Fruit fly (Drosophila melanogaster) whole organism, embryonic: ENCODE measurements around the gene CG14419.
A peak's percentile ranks its signal among the peaks of the same experiment; 100 is the strongest.

Source experiments
- CG1024 ChIP-seq: fragments of 200-800 bp; sonication (Bioruptor generic); IDR thresholded peaks from 2 replicates; pipeline ENCODE4 v1.3.6; 2022; ENCODE audit warnings: missing biosample characterization, missing genetic modification characterization
- CG10959 ChIP-seq: fragments of 200-800 bp; sonication (Bioruptor generic); IDR thresholded peaks from 2 replicates; pipeline ENCODE4 v1.3.6; 2022; ENCODE audit warnings: missing biosample characterization, missing genetic modification characterization
- CG11504 ChIP-seq: fragments of 200-800 bp; sonication (Bioruptor generic); optimal IDR thresholded peaks from 3 replicates; lab custom pipeline; 2019; ENCODE audit warnings: missing biosample characterization, mild to moderate bottlenecking, missing genetic modification characterization, moderate library complexity
- CG11560 ChIP-seq: fragments of 200-800 bp; sonication (Bioruptor generic); IDR thresholded peaks from 3 replicates; pipeline ENCODE4 v1.3.6; 2022; ENCODE audit warnings: missing biosample characterization, missing genetic modification characterization
- CG12071 ChIP-seq: fragments of 200-800 bp; sonication (Bioruptor generic); optimal IDR thresholded peaks from 3 replicates; lab custom pipeline; 2018; ENCODE audit warnings: missing biosample characterization, mild to moderate bottlenecking, missing genetic modification characterization
- CG12659 ChIP-seq: fragments of 200-800 bp; sonication (Bioruptor generic); optimal IDR thresholded peaks from 3 replicates; lab custom pipeline; 2017; ENCODE audit warnings: mild to moderate bottlenecking, missing biosample characterization, missing genetic modification reagents, missing genetic modification characterization
- CG13624 ChIP-seq: fragments of 200-800 bp; sonication (Bioruptor generic); optimal IDR thresholded peaks from 2 replicates; lab custom pipeline; 2016; ENCODE audit warnings: missing biosample characterization, missing genetic modification characterization
- CG15269 ChIP-seq: fragments of 200-800 bp; sonication (Bioruptor generic); optimal IDR thresholded peaks from 2 replicates; lab custom pipeline; 2018; ENCODE audit warnings: missing biosample characterization, mild to moderate bottlenecking, missing genetic modification characterization, moderate library complexity
- CG16779 ChIP-seq: fragments of 200-800 bp; sonication (Bioruptor generic); IDR thresholded peaks from 2 replicates; pipeline ENCODE4 v1.3.6; 2022; ENCODE audit warnings: missing biosample characterization, missing genetic modification characterization
- CG1792 ChIP-seq: fragments of 200-800 bp; sonication (Bioruptor generic); optimal IDR thresholded peaks from 2 replicates; lab custom pipeline; 2016; ENCODE audit warnings: missing biosample characterization, missing genetic modification characterization
- CG18764 ChIP-seq: fragments of 200-800 bp; sonication (Bioruptor generic); optimal IDR thresholded peaks from 3 replicates; lab custom pipeline; 2016; ENCODE audit warnings: missing biosample characterization, missing genetic modification characterization
- CG2116 ChIP-seq: fragments of 200-800 bp; sonication (Bioruptor generic); optimal IDR thresholded peaks from 3 replicates; lab custom pipeline; 2018; ENCODE audit warnings: missing biosample characterization, mild to moderate bottlenecking, missing genetic modification characterization
- CG3065 ChIP-seq: fragments of 200-800 bp; sonication (Bioruptor generic); optimal IDR thresholded peaks from 2 replicates; lab custom pipeline; 2016; ENCODE audit warnings: missing biosample characterization, missing genetic modification characterization
- CG31388 ChIP-seq: fragments of 200-800 bp; sonication (Bioruptor generic); optimal IDR thresholded peaks from 2 replicates; lab custom pipeline; 2016; ENCODE audit warnings: missing biosample characterization, missing genetic modification characterization
- CG3281 ChIP-seq: fragments of 200-800 bp; sonication (Bioruptor generic); optimal IDR thresholded peaks from 3 replicates; lab custom pipeline; 2017; ENCODE audit warnings: missing biosample characterization, mild to moderate bottlenecking, missing genetic modification characterization
- CG4360 ChIP-seq: fragments of 200-800 bp; sonication (Bioruptor generic); IDR thresholded peaks from 2 replicates; pipeline ENCODE4 v1.3.6; 2022; ENCODE audit warnings: missing biosample characterization, missing genetic modification characterization
- CG5953 ChIP-seq: fragments of 200-800 bp; sonication (Bioruptor generic); IDR thresholded peaks from 2 replicates; pipeline ENCODE4 v1.3.6; 2022; ENCODE audit warnings: missing biosample characterization, missing genetic modification characterization
- CG8924 ChIP-seq: fragments of 200-800 bp; optimal IDR thresholded peaks from 3 replicates; lab custom pipeline; 2019; ENCODE audit warnings: missing biosample characterization, mild to moderate bottlenecking, missing genetic modification characterization, moderate library complexity
- CG9609 ChIP-seq: fragments of 200-800 bp; sonication (Bioruptor generic); optimal IDR thresholded peaks from 3 replicates; lab custom pipeline; 2016; ENCODE audit warnings: missing biosample characterization, missing genetic modification characterization
- CTCF ChIP-seq: fragments of 200-800 bp; sonication (Bioruptor generic); optimal IDR thresholded peaks from 2 replicates; lab custom pipeline; 2017; ENCODE audit warnings: missing biosample characterization, mild to moderate bottlenecking, missing genetic modification characterization, moderate library complexity
- D19A ChIP-seq: fragments of 200-800 bp; optimal IDR thresholded peaks from 3 replicates; lab custom pipeline; 2019; ENCODE audit warnings: missing biosample characterization, mild to moderate bottlenecking, missing genetic modification characterization, moderate library complexity
- Dek ChIP-seq: fragments of 200-800 bp; sonication (Bioruptor generic); optimal IDR thresholded peaks from 3 replicates; lab custom pipeline; 2019; ENCODE audit warnings: missing biosample characterization, mild to moderate bottlenecking, missing genetic modification characterization, moderate library complexity
- Dfd ChIP-seq, 2 experiments: fragments of >200 bp; optimal IDR thresholded peaks; 2 replicates each; lab custom pipeline; 2017; ENCODE audit warnings: missing biosample characterization in 2 of 2, missing genetic modification characterization in 2 of 2
- Dip3 ChIP-seq: fragments of 200-800 bp; sonication (Bioruptor generic); optimal IDR thresholded peaks from 3 replicates; lab custom pipeline; 2016; ENCODE audit warnings: missing biosample characterization, missing genetic modification characterization
- Dll ChIP-seq: fragments of 200-800 bp; sonication (Bioruptor generic); IDR thresholded peaks from 4 replicates; pipeline ENCODE4 v1.3.6; 2022; ENCODE audit warnings: missing biosample characterization, missing genetic modification characterization; ENCODE audit not compliant: partially characterized antibody
- E2f2 ChIP-seq: fragments of 200-800 bp; sonication (Bioruptor generic); IDR thresholded peaks from 2 replicates; pipeline ENCODE4 v1.3.6; 2022; ENCODE audit warnings: missing biosample characterization, missing genetic modification characterization
- Elba2 ChIP-seq: fragments of 200-800 bp; sonication (Bioruptor generic); optimal IDR thresholded peaks from 3 replicates; lab custom pipeline; 2016; ENCODE audit warnings: missing biosample characterization, missing genetic modification characterization
- Ets65A ChIP-seq: fragments of 200-800 bp; sonication (Bioruptor generic); peaks from one replicate; lab custom pipeline; 2016; ENCODE audit warnings: missing biosample characterization, missing genetic modification characterization
- HLH4C ChIP-seq: fragments of 200-800 bp; sonication (Bioruptor generic); IDR thresholded peaks from 3 replicates; pipeline ENCODE4 v1.3.6; 2022; ENCODE audit warnings: missing biosample characterization, missing genetic modification characterization; ENCODE audit not compliant: partially characterized antibody
- Lhr ChIP-seq: fragments of 200-800 bp; sonication (Bioruptor generic); optimal IDR thresholded peaks from 3 replicates; lab custom pipeline; 2017; ENCODE audit warnings: mild to moderate bottlenecking, missing biosample characterization, missing genetic modification reagents, missing genetic modification characterization
- Mes4 ChIP-seq: fragments of 200-800 bp; sonication (Bioruptor generic); optimal IDR thresholded peaks from 2 replicates; lab custom pipeline; 2016; ENCODE audit warnings: missing biosample characterization, missing genetic modification characterization
- cad ChIP-seq: fragments of >200 bp; optimal IDR thresholded peaks from 2 replicates; lab custom pipeline; 2017; ENCODE audit warnings: missing biosample characterization, missing genetic modification characterization
- caup ChIP-seq: fragments of 200-800 bp; sonication (Bioruptor generic); optimal IDR thresholded peaks from 3 replicates; lab custom pipeline; 2017; ENCODE audit warnings: missing biosample characterization, mild to moderate bottlenecking, missing genetic modification characterization, moderate library complexity; ENCODE audit not compliant: severe bottlenecking
- cg ChIP-seq: fragments of 200-800 bp; sonication (Bioruptor generic); optimal IDR thresholded peaks from 3 replicates; lab custom pipeline; 2019; ENCODE audit warnings: missing biosample characterization, mild to moderate bottlenecking, missing genetic modification characterization, moderate library complexity
- ci ChIP-seq: fragments of 200-800 bp; sonication (Bioruptor generic); IDR thresholded peaks from 3 replicates; pipeline ENCODE4 v1.3.6; 2022; ENCODE audit warnings: missing biosample characterization, missing genetic modification characterization
- dm ChIP-seq: fragments of 200-800 bp; sonication (Bioruptor generic); optimal IDR thresholded peaks from 3 replicates; lab custom pipeline; 2016; ENCODE audit warnings: missing biosample characterization, missing genetic modification characterization
- emc ChIP-seq: fragments of 200-800 bp; sonication (Bioruptor generic); optimal IDR thresholded peaks from 2 replicates; lab custom pipeline; 2016; ENCODE audit warnings: missing biosample characterization, missing genetic modification characterization
- ems ChIP-seq: fragments of 200-800 bp; sonication (Bioruptor generic); optimal IDR thresholded peaks from 3 replicates; lab custom pipeline; 2016; ENCODE audit warnings: missing biosample characterization, missing genetic modification characterization
- gce ChIP-seq: fragments of 200-800 bp; sonication (Bioruptor generic); IDR thresholded peaks from 3 replicates; pipeline ENCODE4 v1.3.6; 2022; ENCODE audit warnings: missing biosample characterization, missing genetic modification characterization
- grau ChIP-seq: fragments of 200-800 bp; optimal IDR thresholded peaks from 3 replicates; lab custom pipeline; 2019; ENCODE audit warnings: missing biosample characterization, mild to moderate bottlenecking, missing genetic modification characterization, moderate library complexity
- ken ChIP-seq: fragments of 200-800 bp; sonication (Bioruptor generic); IDR thresholded peaks from 3 replicates; pipeline ENCODE4 v1.3.6; 2022; ENCODE audit warnings: missing biosample characterization, missing genetic modification characterization
- kni ChIP-seq: fragments of 200-800 bp; sonication (Bioruptor generic); optimal IDR thresholded peaks from 3 replicates; lab custom pipeline; 2017; ENCODE audit warnings: mild to moderate bottlenecking, missing biosample characterization, missing genetic modification reagents, missing genetic modification characterization
- mirr ChIP-seq: fragments of 200-800 bp; sonication (Bioruptor generic); optimal IDR thresholded peaks from 3 replicates; lab custom pipeline; 2018; ENCODE audit warnings: missing biosample characterization, mild to moderate bottlenecking, missing genetic modification characterization
- pb ChIP-seq: fragments of 200-800 bp; sonication (Bioruptor generic); optimal IDR thresholded peaks from 3 replicates; lab custom pipeline; 2016; ENCODE audit warnings: missing biosample characterization, missing genetic modification characterization
- pros ChIP-seq: fragments of 200-800 bp; sonication (Bioruptor generic); optimal IDR thresholded peaks from 3 replicates; lab custom pipeline; 2019; ENCODE audit warnings: missing biosample characterization, mild to moderate bottlenecking, missing genetic modification characterization, moderate library complexity
- sc ChIP-seq, 3 experiments: fragments of >200 bp in 2 of 3; fragments of 200-800 bp in 1 of 3; sonication (Bioruptor generic) in 1 of 3; optimal IDR thresholded peaks; 2 replicates in 2 of 3; 3 replicates in 1 of 3; lab custom pipeline; 2017; ENCODE audit warnings: mild to moderate bottlenecking in 1 of 3, missing biosample characterization in 1 of 3, missing genetic modification characterization in 1 of 3, missing genetic modification reagents in 1 of 3
- seq ChIP-seq: fragments of 200-800 bp; sonication (Bioruptor generic); IDR thresholded peaks from 2 replicates; pipeline ENCODE4 v1.3.6; 2022; ENCODE audit warnings: missing biosample characterization, missing genetic modification characterization
- sim ChIP-seq: fragments of 200-800 bp; sonication (Bioruptor generic); IDR thresholded peaks from 2 replicates; pipeline ENCODE4 v1.3.6; 2022; ENCODE audit warnings: missing biosample characterization, missing genetic modification characterization
- tio ChIP-seq: fragments of 200-800 bp; sonication (Bioruptor generic); optimal IDR thresholded peaks from 2 replicates; lab custom pipeline; 2017; ENCODE audit warnings: missing biosample characterization, missing genetic modification characterization, inconsistent platforms
- tx ChIP-seq: fragments of 200-800 bp; sonication (Bioruptor generic); optimal IDR thresholded peaks from 2 replicates; lab custom pipeline; 2016; ENCODE audit warnings: missing biosample characterization, missing genetic modification characterization
- unc-4 ChIP-seq: fragments of 200-800 bp; sonication (Bioruptor generic); IDR thresholded peaks from 2 replicates; pipeline ENCODE4 v1.3.6; 2022; ENCODE audit warnings: missing biosample characterization, missing genetic modification characterization; ENCODE audit not compliant: partially characterized antibody
- vnd ChIP-seq: fragments of 200-800 bp; sonication (Bioruptor generic); IDR thresholded peaks from 3 replicates; pipeline ENCODE4 v1.3.6; 2022; ENCODE audit warnings: missing biosample characterization, missing genetic modification characterization; ENCODE audit not compliant: partially characterized antibody

CG14419 gene

DNA sequence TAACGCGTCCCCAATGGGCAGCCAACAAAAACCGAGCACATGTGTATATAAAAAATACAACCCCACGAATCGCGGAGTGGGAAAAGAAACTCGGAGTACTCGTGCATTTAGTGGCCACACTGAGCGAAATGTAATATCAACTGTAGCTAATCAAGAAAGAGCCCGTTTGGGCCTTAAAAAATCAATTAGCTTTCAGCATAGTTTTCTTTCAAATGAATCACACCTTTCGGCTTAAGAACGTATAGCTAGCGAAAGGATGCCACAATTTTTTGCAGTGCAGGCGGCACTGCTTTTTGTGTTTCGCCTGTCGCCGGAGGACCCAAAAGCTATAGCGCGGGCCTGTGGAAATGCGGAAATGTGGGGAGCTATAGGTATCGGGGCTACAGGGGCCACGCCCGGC lies 24.8 kb downstream of the CG14419 start (continued):
- TF ChIP-seq CG31388 (GFP tag; lab: Kevin White, UChicago) (no peak), Elba2 (GFP tag; lab: Kevin White, UChicago) (no peak), dm (GFP tag; lab: Kevin White, UChicago) (no peak), CG1792 (no peak), CG11560 (tag; lab: Robert Waterston, UW) (no peak), CTCF (GFP tag; lab: Kevin White, UChicago) (no peak), pros (GFP tag; lab: Kevin White, UChicago) (no peak), CG18764 (GFP tag; lab: Kevin White, UChicago) (no peak), CG5953 (GFP tag; lab: Robert Waterston, UW) (no peak), Ets65A (no peak), Lhr (GFP tag; lab: Kevin White, UChicago) (no peak), Dip3 (GFP tag; lab: Kevin White, UChicago) (no peak), CG9609 (GFP tag; lab: Kevin White, UChicago) (no peak), CG8924 (peak; percentile 2), CG1024 (GFP tag; lab: Robert Waterston, UW) (no peak; the same call in 1 of the 2 replicates), CG10959 (no peak), Dek (tag; lab: Kevin White, UChicago) (no peak), E2f2 (GFP tag; lab: Robert Waterston, UW) (no peak), emc (GFP tag; lab: Kevin White, UChicago) (no peak), cg (GFP tag; lab: Kevin White, UChicago) (no peak), ems (GFP tag; lab: Kevin White, UChicago) (no peak), gce (GFP tag; lab: Robert Waterston, UW) (no peak), CG12659 (GFP tag; lab: Kevin White, UChicago) (peak; percentile 11), vnd (GFP tag; lab: Robert Waterston, UW) (no peak), mirr (GFP tag; lab: Kevin White, UChicago) (no peak), CG13624 (no peak), CG2116 (GFP tag; lab: Kevin White, UChicago) (no peak), CG11504 (tag; lab: Kevin White, UChicago) (peak; percentile 65), pb (GFP tag; lab: Kevin White, UChicago) (no peak), CG3281 (GFP tag; lab: Kevin White, UChicago) (peak; percentile 17), ci (GFP tag; lab: Robert Waterston, UW) (peak; percentile 56; the same call in 1 of the 3 replicates), tx (GFP tag; lab: Kevin White, UChicago) (no peak), sc (optimal IDR thresholded peaks at IDR 0.05; lab: Kevin White, UChicago) (no peak), sc (GFP tag; optimal IDR thresholded peaks at IDR 0.05; lab: Kevin White, UChicago) (no peak), caup (peak; percentile 22), Dfd (GFP tag; optimal IDR thresholded peaks at IDR 0.05; lab: Kevin White, UChicago) (no peak), tio (GFP tag; lab: Kevin White, UChicago) (no peak), Mes4 (GFP tag; lab: Kevin White, UChicago) (no peak), sim (GFP tag; lab: Robert Waterston, UW) (no peak), HLH4C (GFP tag; lab: Robert Waterston, UW) (no peak), ken (GFP tag; lab: Robert Waterston, UW) (0 out of 3 replicates have a peak, but pooled peaks have one; percentile 10), CG16779 (GFP tag; lab: Robert Waterston, UW) (no peak), CG15269 (tag; lab: Kevin White, UChicago) (peak; percentile 39), grau (tag; lab: Kevin White, UChicago) (peak; percentile 37), CG12071 (GFP tag; lab: Kevin White, UChicago) (peak; percentile 48), unc-4 (no peak), Dll (no peak), CG4360 (GFP tag; lab: Robert Waterston, UW) (no peak), D19A (tag; lab: Kevin White, UChicago) (no peak), cad (GFP tag; lab: Kevin White, UChicago) (no peak), CG3065 (no peak), kni (GFP tag; lab: Kevin White, UChicago) (no peak), seq (no peak)
